Worm (Caenorhabditis elegans): ENCODE data around the gene sru-6.

- no peak for TF ChIP-seq ama-1 (optimal IDR thresholded peaks at IDR 0.05)
- peak; percentile 74 to 96 for TF ChIP-seq ama-1 (GFP tag; optimal IDR thresholded peaks at IDR 0.05)
- peak; percentile 75 for TF ChIP-seq lin-54 (GFP tag; optimal IDR thresholded peaks at IDR 0.05)
- TF ChIP-seq snpc-1.3 (tag; optimal IDR thresholded peaks at IDR 0.05; ENCODE audit: insufficient read depth): peak; percentile 96
- peak; percentile 79 for TF ChIP-seq akir-1 (GFP tag; optimal IDR thresholded peaks at IDR 0.05)
- TF ChIP-seq ceh-40 (GFP tag; IDR thresholded peaks at IDR 0.05): peak; percentile 90
- TF ChIP-seq C06A6.2 (GFP tag; conservative IDR thresholded peaks at IDR 0.05): no peak
- TF ChIP-seq madf-8 (GFP tag; conservative IDR thresholded peaks at IDR 0.05): 0 out of 2 replicates have a peak, but pooled peaks have one; percentile 16
- TF ChIP-seq pha-4 (tag; optimal IDR thresholded peaks at IDR 0.05): no peak
- TF ChIP-seq ztf-3 (GFP tag; optimal IDR thresholded peaks at IDR 0.05): peak; percentile 9
These were observed 13.1 kb upstream of the sru-6 start, which contains the start of gene wrt-3 for ce11 chrIV:9477135-9477928.

Data from whole organism, young adult.